Worm (Caenorhabditis elegans): ENCODE measurements around the gene K04C2.5.

Gene K04C2.5

DNA sequence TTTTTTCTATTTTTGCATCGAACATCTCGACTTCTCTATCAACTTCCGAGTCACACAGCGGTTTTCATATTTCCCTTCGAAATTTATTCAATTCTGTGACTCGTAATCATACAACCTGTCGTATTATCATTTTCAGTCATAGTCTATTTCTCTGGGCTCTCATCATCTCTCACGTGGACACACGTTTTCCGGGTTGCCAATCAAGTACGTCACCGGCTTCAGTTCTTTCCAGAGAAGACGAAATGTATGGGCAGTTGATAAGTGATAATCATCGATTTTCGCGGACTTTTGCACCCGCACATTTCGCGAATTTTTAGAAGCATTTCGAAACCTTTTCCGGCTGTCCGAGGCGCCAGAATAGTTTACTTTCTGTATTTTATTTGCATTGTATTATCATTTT, 41.2 kb downstream of the K04C2.5 start, which contains the start of gene srv-1:
TSS of gene srv-1 (plus strand) at position 131 of the 400 bp plus-strand sequence.
- TF ChIP-seq lsy-12 (tag; optimal IDR thresholded peaks at IDR 0.05) (no peak), daf-12 (tag; optimal IDR thresholded peaks at IDR 0.05) (no peak), elt-3 (tag; optimal IDR thresholded peaks at IDR 0.05) (no peak), jun-1 (tag; optimal IDR thresholded peaks at IDR 0.05) (peak; percentile 58), pha-4 (tag; optimal IDR thresholded peaks at IDR 0.05) (no peak), aly-2 (tag; optimal IDR thresholded peaks at IDR 0.05) (no peak), ceh-82 (tag; optimal IDR thresholded peaks at IDR 0.05) (no peak), ztf-4 (tag; optimal IDR thresholded peaks at IDR 0.05) (no peak), ama-1 (optimal IDR thresholded peaks at IDR 0.05) (no peak), eor-1 (tag; optimal IDR thresholded peaks at IDR 0.05) (no peak), nhr-67 (tag; optimal IDR thresholded peaks at IDR 0.05) (no peak), elt-1 (tag; optimal IDR thresholded peaks at IDR 0.05) (no peak), elt-2 (tag; optimal IDR thresholded peaks at IDR 0.05) (peak; percentile 97), unc-62 (GFP tag; optimal IDR thresholded peaks at IDR 0.05) (no peak), zag-1 (tag; optimal IDR thresholded peaks at IDR 0.05) (no peak), fkh-2 (tag; optimal IDR thresholded peaks at IDR 0.05) (no peak), nhr-43 (tag; optimal IDR thresholded peaks at IDR 0.05; ENCODE audit: poor library complexity, severe bottlenecking) (no peak), pqm-1 (tag; optimal IDR thresholded peaks at IDR 0.05) (peak; percentile 75), R02D3.7 (tag; optimal IDR thresholded peaks at IDR 0.05) (no peak), nhr-11 (tag; optimal IDR thresholded peaks at IDR 0.05) (no peak)

DNA sequence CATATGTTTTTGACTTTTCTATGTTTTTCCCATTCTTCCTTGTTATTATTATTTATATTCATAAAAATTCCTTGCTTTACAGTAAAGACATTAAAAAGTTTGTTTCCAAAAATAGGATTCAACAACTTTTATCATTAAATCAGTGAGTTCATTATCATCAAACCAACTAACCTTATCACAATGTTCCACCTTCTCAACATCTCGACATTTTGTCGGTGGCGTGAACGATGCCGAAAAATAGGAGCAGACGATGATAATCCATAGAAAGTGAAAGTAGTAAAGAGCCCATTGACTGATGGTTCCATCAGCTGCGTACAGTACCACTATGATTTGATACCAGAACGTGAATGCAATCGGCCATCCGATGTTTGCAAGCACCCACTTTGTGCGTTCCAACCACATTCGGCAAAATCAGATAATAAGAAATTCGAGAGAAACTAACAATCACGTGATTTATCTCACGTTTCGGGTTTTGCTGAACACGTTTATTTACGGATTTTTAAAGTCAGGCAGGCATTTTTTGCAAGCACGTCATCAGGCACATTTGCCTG, 42.7 kb downstream of the K04C2.5 start, which contains the start of gene dhhc-5:
TSS of gene dhhc-5 (minus strand) at position 406 of the 551 bp plus-strand sequence.
- peak; percentile 41 for TF ChIP-seq pqm-1 (tag; optimal IDR thresholded peaks at IDR 0.05)
- TF ChIP-seq skn-1 (tag; optimal IDR thresholded peaks at IDR 0.05) = peak; percentile 24
- no peak for TF ChIP-seq nhr-237 (tag; optimal IDR thresholded peaks at IDR 0.05)
- no peak for TF ChIP-seq tbx-2 (tag; optimal IDR thresholded peaks at IDR 0.05)
- TF ChIP-seq nhr-77 (tag; optimal IDR thresholded peaks at IDR 0.05) = no peak
- TF ChIP-seq elt-2 (tag; optimal IDR thresholded peaks at IDR 0.05) = peak; percentile 86
- TF ChIP-seq aly-2 (tag; optimal IDR thresholded peaks at IDR 0.05) = no peak
- TF ChIP-seq ceh-28 (tag; optimal IDR thresholded peaks at IDR 0.05) = no peak
- no peak for TF ChIP-seq R02D3.7 (tag; optimal IDR thresholded peaks at IDR 0.05)
- TF ChIP-seq ztf-11 (tag; optimal IDR thresholded peaks at IDR 0.05) = no peak
- no peak for TF ChIP-seq mdl-1 (tag; optimal IDR thresholded peaks at IDR 0.05)
- no peak for TF ChIP-seq unc-39 (tag; optimal IDR thresholded peaks at IDR 0.05)
